Worm (Caenorhabditis elegans): ENCODE data around the gene sde-2.

DNA sequence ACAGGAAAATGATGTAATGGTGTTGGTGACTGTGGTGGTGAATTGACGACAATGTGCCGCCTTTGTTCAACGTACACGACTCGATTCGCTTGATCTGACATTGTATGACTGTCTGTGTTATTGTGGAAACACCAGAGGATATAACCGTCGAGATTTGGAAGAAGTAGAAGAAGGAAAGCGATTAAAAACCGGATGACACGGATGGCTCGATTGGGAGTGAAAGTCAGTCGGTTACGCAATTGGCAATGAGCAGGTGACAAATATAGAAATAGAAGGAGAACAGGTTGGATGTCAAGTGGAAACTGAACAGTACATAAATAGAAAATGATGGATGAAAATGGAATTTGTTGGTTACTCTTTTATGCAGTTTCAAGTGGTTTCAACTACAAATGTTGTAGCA, 26.5 kb upstream of the sde-2 start, which contains the start of gene rdy-2:
- TF ChIP-seq tbx-2 (tag; optimal IDR thresholded peaks at IDR 0.05) = no peak
- TF ChIP-seq hlh-13 (GFP tag; optimal IDR thresholded peaks at IDR 0.05) = no peak
- no peak for TF ChIP-seq ets-4 (tag; optimal IDR thresholded peaks at IDR 0.05)
- TF ChIP-seq ceh-9 (tag; optimal IDR thresholded peaks at IDR 0.05) = no peak
- no peak for TF ChIP-seq pha-4 (tag; optimal IDR thresholded peaks at IDR 0.05)
- no peak for TF ChIP-seq dmd-4 (tag; optimal IDR thresholded peaks at IDR 0.05; ENCODE audit: borderline replicate concordance)
- no peak for TF ChIP-seq rnt-1 (tag; optimal IDR thresholded peaks at IDR 0.05)
- no peak for TF ChIP-seq ama-1 (optimal IDR thresholded peaks at IDR 0.05)
- TF ChIP-seq nfya-1 (tag; optimal IDR thresholded peaks at IDR 0.05) = no peak
- TF ChIP-seq hlh-30 (tag; optimal IDR thresholded peaks at IDR 0.05; ENCODE audit: insufficient read depth) = no peak
- no peak for TF ChIP-seq fkh-10 (GFP tag; optimal IDR thresholded peaks at IDR 0.05)
- TF ChIP-seq ztf-16 (tag; optimal IDR thresholded peaks at IDR 0.05) = no peak
- TF ChIP-seq sox-4 (tag; optimal IDR thresholded peaks at IDR 0.05) = no peak
- TF ChIP-seq pqm-1 (tag; optimal IDR thresholded peaks at IDR 0.05) = no peak

All from whole organism, late embryonic.